Fruit fly (Drosophila melanogaster) whole organism, embryonic: ENCODE results near the gene UbcE2H.

Source experiments
- Bgb ChIP-seq: fragments of 200-800 bp; sonication (Bioruptor generic); IDR thresholded peaks from 2 replicates; pipeline ENCODE4 v1.3.6; 2022; ENCODE audit warnings: missing biosample characterization, missing genetic modification characterization; ENCODE audit not compliant: partially characterized antibody
- CG10366 ChIP-seq: fragments of 200-800 bp; sonication (Bioruptor generic); IDR thresholded peaks from 2 replicates; pipeline ENCODE4 v1.3.6; 2022; ENCODE audit warnings: missing biosample characterization, missing genetic modification characterization
- CG11247 ChIP-seq: fragments of 200-800 bp; sonication (Bioruptor generic); IDR thresholded peaks from 2 replicates; pipeline ENCODE4 v1.3.6; 2022; ENCODE audit warnings: missing biosample characterization, missing genetic modification characterization
- CG11695 ChIP-seq: fragments of 200-800 bp; sonication (Bioruptor generic); IDR thresholded peaks from 3 replicates; pipeline ENCODE4 v1.3.6; 2022; ENCODE audit warnings: missing biosample characterization, missing genetic modification characterization
- CG12299 ChIP-seq: fragments of 200-800 bp; sonication (Bioruptor generic); optimal IDR thresholded peaks from 2 replicates; lab custom pipeline; 2018; ENCODE audit warnings: missing biosample characterization, mild to moderate bottlenecking, missing genetic modification characterization
- CG12942 ChIP-seq: fragments of 200-800 bp; sonication (Bioruptor generic); optimal IDR thresholded peaks from 3 replicates; lab custom pipeline; 2016; ENCODE audit warnings: missing biosample characterization, missing genetic modification characterization
- CG15011 ChIP-seq: fragments of 200-800 bp; sonication (Bioruptor generic); optimal IDR thresholded peaks from 3 replicates; lab custom pipeline; 2018; ENCODE audit warnings: missing biosample characterization, mild to moderate bottlenecking, missing genetic modification characterization
- CG1529 ChIP-seq: fragments of 200-800 bp; sonication (Bioruptor generic); optimal IDR thresholded peaks from 3 replicates; lab custom pipeline; 2018; ENCODE audit warnings: missing biosample characterization, missing genetic modification characterization
- CG1647 ChIP-seq: fragments of 200-800 bp; sonication (Bioruptor generic); optimal IDR thresholded peaks from 3 replicates; lab custom pipeline; 2016; ENCODE audit warnings: missing biosample characterization, missing genetic modification characterization
- CG2889 ChIP-seq: fragments of 200-800 bp; sonication (Bioruptor generic); IDR thresholded peaks from 3 replicates; pipeline ENCODE4 v1.3.6; 2022; ENCODE audit warnings: missing biosample characterization, missing genetic modification characterization
- CG30403 ChIP-seq: fragments of 200-800 bp; sonication (Bioruptor generic); optimal IDR thresholded peaks from 3 replicates; lab custom pipeline; 2016; ENCODE audit warnings: missing biosample characterization, missing genetic modification characterization
- CG3407 ChIP-seq: fragments of 200-800 bp; sonication (Bioruptor generic); optimal IDR thresholded peaks from 2 replicates; lab custom pipeline; 2018; ENCODE audit warnings: missing biosample characterization, mild to moderate bottlenecking, missing genetic modification characterization
- CG3995 ChIP-seq: fragments of 200-800 bp; sonication (Bioruptor generic); optimal IDR thresholded peaks from 3 replicates; lab custom pipeline; 2016; ENCODE audit warnings: missing biosample characterization, missing genetic modification characterization
- CG4282 ChIP-seq: fragments of 200-800 bp; sonication (Bioruptor generic); optimal IDR thresholded peaks from 2 replicates; lab custom pipeline; 2016; ENCODE audit warnings: missing biosample characterization, missing genetic modification characterization
- CG4820 ChIP-seq: fragments of 200-800 bp; sonication (Bioruptor generic); optimal IDR thresholded peaks from 3 replicates; lab custom pipeline; 2016; ENCODE audit warnings: missing biosample characterization, missing genetic modification characterization
- CG6854 ChIP-seq: fragments of 200-800 bp; sonication (Bioruptor generic); optimal IDR thresholded peaks from 3 replicates; lab custom pipeline; 2017; ENCODE audit warnings: missing biosample characterization, mild to moderate bottlenecking, missing genetic modification characterization
- CG7271 ChIP-seq: fragments of 200-800 bp; sonication (Bioruptor generic); optimal IDR thresholded peaks from 2 replicates; lab custom pipeline; 2018; ENCODE audit warnings: missing biosample characterization, mild to moderate bottlenecking, missing genetic modification characterization, moderate library complexity
- CG7357 ChIP-seq: fragments of 200-800 bp; sonication (Bioruptor generic); IDR thresholded peaks from 3 replicates; pipeline ENCODE4 v1.3.6; 2022; ENCODE audit warnings: missing biosample characterization, missing genetic modification characterization
- CG7786 ChIP-seq: fragments of 200-800 bp; sonication (Bioruptor generic); optimal IDR thresholded peaks from 2 replicates; lab custom pipeline; 2016; ENCODE audit warnings: missing biosample characterization, missing genetic modification characterization
- CG7963 ChIP-seq: fragments of 200-800 bp; sonication (Bioruptor generic); IDR thresholded peaks from 3 replicates; pipeline ENCODE4 v1.3.6; 2022; ENCODE audit warnings: missing biosample characterization, missing genetic modification characterization; ENCODE audit not compliant: partially characterized antibody
- CG8290 ChIP-seq, 3 experiments: fragments of 200-800 bp; sonication (Bioruptor generic); optimal IDR thresholded peaks; 2 replicates each; lab custom pipeline; 2016 to 2019; ENCODE audit warnings: missing biosample characterization in 3 of 3, missing genetic modification characterization in 3 of 3, mild to moderate bottlenecking in 2 of 3, moderate library complexity in 1 of 3
- CG9876 ChIP-seq: fragments of 200-800 bp; sonication (Bioruptor generic); optimal IDR thresholded peaks from 2 replicates; lab custom pipeline; 2016; ENCODE audit warnings: missing biosample characterization, missing genetic modification characterization
- Dll ChIP-seq: fragments of 200-800 bp; sonication (Bioruptor generic); IDR thresholded peaks from 4 replicates; pipeline ENCODE4 v1.3.6; 2022; ENCODE audit warnings: missing biosample characterization, missing genetic modification characterization; ENCODE audit not compliant: partially characterized antibody
- Fer3 ChIP-seq: fragments of 200-800 bp; sonication (Bioruptor generic); optimal IDR thresholded peaks from 2 replicates; lab custom pipeline; 2018; ENCODE audit warnings: missing biosample characterization, mild to moderate bottlenecking, missing genetic modification characterization, moderate library complexity
- HLHmδ ChIP-seq: fragments of 200-800 bp; sonication (Bioruptor generic); optimal IDR thresholded peaks from 2 replicates; lab custom pipeline; 2018; ENCODE audit warnings: missing biosample characterization, mild to moderate bottlenecking, missing genetic modification characterization, moderate library complexity
- Lpt ChIP-seq: fragments of >200 bp; optimal IDR thresholded peaks from 2 replicates; lab custom pipeline; 2018; ENCODE audit warnings: missing biosample characterization, missing genetic modification characterization
- Scr ChIP-seq: fragments of 200-800 bp; sonication (Bioruptor generic); IDR thresholded peaks from 2 replicates; pipeline ENCODE4 v1.3.6; 2022; ENCODE audit warnings: missing biosample characterization, missing genetic modification characterization; ENCODE audit not compliant: partially characterized antibody
- Usf ChIP-seq: fragments of 200-800 bp; sonication (Bioruptor generic); optimal IDR thresholded peaks from 2 replicates; lab custom pipeline; 2017; ENCODE audit warnings: missing genotype, missing biosample characterization, missing genetic modification characterization
- az2 ChIP-seq: fragments of 200-800 bp; sonication (Bioruptor generic); optimal IDR thresholded peaks from 3 replicates; lab custom pipeline; 2016; ENCODE audit warnings: missing biosample characterization, missing genetic modification characterization
- cad ChIP-seq: fragments of >200 bp; optimal IDR thresholded peaks from 2 replicates; lab custom pipeline; 2017; ENCODE audit warnings: missing biosample characterization, missing genetic modification characterization
- crol ChIP-seq: fragments of 200-800 bp; sonication (Bioruptor generic); IDR thresholded peaks from 2 replicates; pipeline ENCODE4 v1.3.6; 2022; ENCODE audit warnings: missing biosample characterization, missing genetic modification characterization
- en ChIP-seq: fragments of 200-800 bp; sonication (Bioruptor generic); optimal IDR thresholded peaks from 2 replicates; lab custom pipeline; 2016; ENCODE audit warnings: missing biosample characterization, missing genetic modification characterization
- fu2 ChIP-seq: fragments of 200-800 bp; sonication (Bioruptor generic); optimal IDR thresholded peaks from 2 replicates; lab custom pipeline; 2016; ENCODE audit warnings: missing biosample characterization, missing genetic modification characterization
- hbn ChIP-seq: fragments of 200-800 bp; sonication (Bioruptor generic); IDR thresholded peaks from 2 replicates; pipeline ENCODE4 v1.3.6; 2022; ENCODE audit warnings: missing biosample characterization, missing genetic modification characterization; ENCODE audit not compliant: partially characterized antibody
- ind ChIP-seq: fragments of 200-800 bp; sonication (Bioruptor generic); optimal IDR thresholded peaks from 3 replicates; lab custom pipeline; 2016; ENCODE audit warnings: missing biosample characterization, missing genetic modification characterization
- lmd ChIP-seq: fragments of 200-800 bp; sonication (Bioruptor generic); IDR thresholded peaks from 2 replicates; pipeline ENCODE4 v1.3.6; 2022; ENCODE audit warnings: missing biosample characterization, missing genetic modification characterization
- nom ChIP-seq: fragments of 200-800 bp; sonication (Bioruptor generic); optimal IDR thresholded peaks from 2 replicates; lab custom pipeline; 2017; ENCODE audit warnings: missing biosample characterization, missing genetic modification characterization, mild to moderate bottlenecking, moderate library complexity, missing genetic modification reagents
- pnt ChIP-seq: fragments of 200-800 bp; sonication (Bioruptor generic); optimal IDR thresholded peaks from 3 replicates; lab custom pipeline; 2016; ENCODE audit warnings: missing biosample characterization, missing genetic modification characterization
- sc ChIP-seq, 3 experiments: fragments of >200 bp in 2 of 3; fragments of 200-800 bp in 1 of 3; sonication (Bioruptor generic) in 1 of 3; optimal IDR thresholded peaks; 2 replicates in 2 of 3; 3 replicates in 1 of 3; lab custom pipeline; 2017; ENCODE audit warnings: mild to moderate bottlenecking in 1 of 3, missing biosample characterization in 1 of 3, missing genetic modification characterization in 1 of 3, missing genetic modification reagents in 1 of 3
- sisA ChIP-seq: fragments of 200-800 bp; sonication (Bioruptor generic); IDR thresholded peaks from 2 replicates; pipeline ENCODE4 v1.3.6; 2022; ENCODE audit warnings: missing biosample characterization, missing genetic modification characterization
- slou ChIP-seq: fragments of 200-800 bp; sonication (Bioruptor generic); optimal IDR thresholded peaks from 3 replicates; lab custom pipeline; 2016; ENCODE audit warnings: missing biosample characterization, missing genetic modification characterization
- sob ChIP-seq: fragments of 200-800 bp; sonication (Bioruptor generic); IDR thresholded peaks from 2 replicates; pipeline ENCODE4 v1.3.6; 2022; ENCODE audit warnings: missing biosample characterization, missing genetic modification characterization
- toy ChIP-seq: fragments of 200-800 bp; sonication (Bioruptor generic); IDR thresholded peaks from 2 replicates; pipeline ENCODE4 v1.3.6; 2022; ENCODE audit warnings: missing biosample characterization, missing genetic modification characterization
- ttk ChIP-seq: fragments of 200-800 bp; sonication (Bioruptor generic); IDR thresholded peaks from 2 replicates; pipeline ENCODE4 v2.1.2; 2022; ENCODE audit warnings: missing biosample characterization, missing genetic modification characterization
- tup ChIP-seq: fragments of 200-800 bp; sonication (Bioruptor generic); optimal IDR thresholded peaks from 2 replicates; lab custom pipeline; 2016; ENCODE audit warnings: missing biosample characterization, mild to moderate bottlenecking, missing genetic modification characterization, moderate library complexity
- usp ChIP-seq: fragments of >200 bp; optimal IDR thresholded peaks from 2 replicates; lab custom pipeline; 2017; ENCODE audit warnings: missing biosample characterization, missing genetic modification characterization
- wor ChIP-seq: fragments of 200-800 bp; sonication (Bioruptor generic); IDR thresholded peaks from 2 replicates; pipeline ENCODE4 v1.3.6; 2022; ENCODE audit warnings: missing biosample characterization, missing genetic modification characterization
- zfh2 ChIP-seq: fragments of 200-800 bp; sonication (Bioruptor generic); optimal IDR thresholded peaks from 2 replicates; lab custom pipeline; 2016; ENCODE audit warnings: missing biosample characterization, missing genetic modification characterization

UbcE2H gene

dm6 chrX:8114476-8115342 is 20.8 kb upstream of the UbcE2H start (continued):
- peak; percentile 25 for TF ChIP-seq CG12299 (tag; lab: Kevin White, UChicago)
- peak; percentile 36; the same call in 1 of the 3 replicates for TF ChIP-seq CG2889
- no peak for TF ChIP-seq en (GFP tag; lab: Kevin White, UChicago)
- TF ChIP-seq slou (GFP tag; lab: Kevin White, UChicago) = no peak
- TF ChIP-seq ttk (GFP tag; lab: Robert Waterston, UW) = no peak
- TF ChIP-seq usp (GFP tag; lab: Kevin White, UChicago) = no peak
- peak; percentile 33 for TF ChIP-seq fu2 (GFP tag; lab: Kevin White, UChicago)
- no peak for TF ChIP-seq Lpt (GFP tag; lab: Kevin White, UChicago)
- TF ChIP-seq hbn (GFP tag; lab: Robert Waterston, UW) = no peak
- no peak for TF ChIP-seq Scr (GFP tag; lab: Robert Waterston, UW)
- no peak for TF ChIP-seq CG4820 (GFP tag; lab: Kevin White, UChicago)
- TF ChIP-seq wor (GFP tag; lab: Robert Waterston, UW) = no peak
- 0 out of 2 replicates have a peak, but pooled peaks have one; percentile 32 for TF ChIP-seq CG11247 (GFP tag; lab: Robert Waterston, UW)
- peak; percentile 62 for TF ChIP-seq CG15011 (GFP tag; lab: Kevin White, UChicago)
- peak; percentile 62 for TF ChIP-seq sob (GFP tag; lab: Robert Waterston, UW)
- TF ChIP-seq CG1647 (GFP tag; lab: Kevin White, UChicago) = no peak
- TF ChIP-seq CG8290 (GFP tag; optimal IDR thresholded peaks at IDR 0.05; lab: Kevin White, UChicago) = no peak
- TF ChIP-seq CG8290 (tag; optimal IDR thresholded peaks at IDR 0.05; lab: Kevin White, UChicago) = peak in 1 of 2 experiments; percentile 59
- peak; percentile 43 for TF ChIP-seq CG10366 (GFP tag; lab: Robert Waterston, UW)
- TF ChIP-seq CG11695 (GFP tag; lab: Robert Waterston, UW) = peak; percentile 88
- peak; percentile 59 for TF ChIP-seq CG6854 (GFP tag; lab: Kevin White, UChicago)
- no peak for TF ChIP-seq nom
- TF ChIP-seq CG4282 = no peak
- peak; percentile 65 for TF ChIP-seq CG7786 (GFP tag; lab: Kevin White, UChicago)
- no peak for TF ChIP-seq tup
- TF ChIP-seq zfh2 = peak; percentile 50
- TF ChIP-seq sc (optimal IDR thresholded peaks at IDR 0.05; lab: Kevin White, UChicago) = no peak
- TF ChIP-seq sc (GFP tag; optimal IDR thresholded peaks at IDR 0.05; lab: Kevin White, UChicago) = no peak
- no peak for TF ChIP-seq toy
- peak; percentile 71 for TF ChIP-seq Fer3
- no peak for TF ChIP-seq CG3995
- no peak for TF ChIP-seq HLHmδ (GFP tag; lab: Kevin White, UChicago)
- TF ChIP-seq CG7357 (GFP tag; lab: Robert Waterston, UW) = no peak
- no peak for TF ChIP-seq CG1529 (GFP tag; lab: Kevin White, UChicago)
- TF ChIP-seq Bgb = no peak
- TF ChIP-seq, all 482 proteins: peak for 254

dm6 chrX:8113386-8114279 is 19.8 kb upstream of the UbcE2H start:
- TF ChIP-seq CG9876 (GFP tag; lab: Kevin White, UChicago) = no peak
- TF ChIP-seq CG7271 (tag; lab: Kevin White, UChicago) = no peak
- peak; percentile 8 for TF ChIP-seq Usf (GFP tag; lab: Kevin White, UChicago)
- no peak for TF ChIP-seq crol (GFP tag; lab: Robert Waterston, UW)
- peak; percentile 41; the same call in 1 of the 2 replicates for TF ChIP-seq sisA (GFP tag; lab: Robert Waterston, UW)
- TF ChIP-seq Dll (GFP tag; lab: Robert Waterston, UW) = no peak
- TF ChIP-seq az2 (GFP tag; lab: Kevin White, UChicago) = peak; percentile 12
- TF ChIP-seq CG7963 (GFP tag; lab: Robert Waterston, UW) = no peak
- no peak for TF ChIP-seq CG3407 (GFP tag; lab: Kevin White, UChicago)
- no peak for TF ChIP-seq usp (GFP tag; lab: Kevin White, UChicago)
- TF ChIP-seq CG30403 = peak; percentile 52
- no peak for TF ChIP-seq cad
- peak; percentile 67; the same call in 1 of the 2 replicates for TF ChIP-seq lmd
- peak; percentile 56 for TF ChIP-seq ind
- TF ChIP-seq pnt (GFP tag; lab: Kevin White, UChicago) = no peak
- peak; percentile 19 for TF ChIP-seq CG12942 (GFP tag; lab: Kevin White, UChicago)
